Worm (Caenorhabditis elegans): ENCODE data around the gene ins-12.
A peak's percentile ranks its signal among the peaks of the same experiment; 100 is the strongest.
"Not testable (repeated sequence)": the region's sequence is repeated elsewhere in the genome, so short reads cannot be mapped to it uniquely, and the experiment has no call there.

Gene ins-12

ce11 chrII:5533642-5534041 is 20.8 kb upstream of the ins-12 start, which contains the start of gene hlh-26:
TSS of gene hlh-26 (minus strand) at chrII:5533742.
- TF ChIP-seq let-526 (GFP tag; IDR thresholded peaks at IDR 0.05), result no peak
- TF ChIP-seq aptf-2 (GFP tag; conservative IDR thresholded peaks at IDR 0.05), result no peak
- no peak for TF ChIP-seq zim-3 (tag; optimal IDR thresholded peaks at IDR 0.05)
- no peak for TF ChIP-seq ceh-27 (GFP tag; optimal IDR thresholded peaks at IDR 0.05)
- no peak for TF ChIP-seq atf-7 (tag; optimal IDR thresholded peaks at IDR 0.05)
- no peak for TF ChIP-seq F49E8.2 (tag; optimal IDR thresholded peaks at IDR 0.05; ENCODE audit: insufficient read depth)
- no peak for TF ChIP-seq madf-8 (GFP tag; conservative IDR thresholded peaks at IDR 0.05)
- no peak for TF ChIP-seq egrh-3 (GFP tag; IDR thresholded peaks at IDR 0.05)
- TF ChIP-seq cebp-2 (GFP tag; IDR thresholded peaks at IDR 0.05), result no peak
- TF ChIP-seq dpl-1 (GFP tag; optimal IDR thresholded peaks at IDR 0.05), result no peak
- TF ChIP-seq ztf-22 (GFP tag; optimal IDR thresholded peaks at IDR 0.05), result no peak
- no peak for TF ChIP-seq snpc-1.1 (tag; optimal IDR thresholded peaks at IDR 0.05; ENCODE audit: insufficient read depth)
- no peak for TF ChIP-seq F57C9.4 (tag; optimal IDR thresholded peaks at IDR 0.05)
- TF ChIP-seq K12H6.12 (tag; optimal IDR thresholded peaks at IDR 0.05), result no peak
- TF ChIP-seq B0336.3 (GFP tag; IDR thresholded peaks at IDR 0.05), result no peak
- no peak for TF ChIP-seq F55B11.4 (tag; optimal IDR thresholded peaks at IDR 0.05; ENCODE audit: borderline replicate concordance, insufficient read depth)
- no peak for TF ChIP-seq somi-1 (GFP tag; optimal IDR thresholded peaks at IDR 0.05)
- no peak for TF ChIP-seq athp-1 (tag; optimal IDR thresholded peaks at IDR 0.05)

ce11 chrII:5534939-5535338 is 19.5 kb upstream of the ins-12 start, which contains the start of gene hlh-25:
TSS of gene hlh-25 (plus strand) at chrII:5535239.
- not testable (repeated sequence) for TF ChIP-seq Y95B8A.8 (GFP tag; IDR thresholded peaks at IDR 0.05); lir-1 (GFP tag; conservative IDR thresholded peaks at IDR 0.05); Y56A3A.18 (GFP tag; IDR thresholded peaks at IDR 0.05)

ce11 chrII:5537078-5537477 is 17.3 kb upstream of the ins-12 start:
- TF ChIP-seq egrh-3 (GFP tag; IDR thresholded peaks at IDR 0.05) (no peak), hmg-1.2 (GFP tag; IDR thresholded peaks at IDR 0.05) (no peak), attf-3 (GFP tag; conservative IDR thresholded peaks at IDR 0.05) (peak; percentile 39; the same call in 1 of the 2 replicates)

- TF ChIP-seq rec-8 (tag; optimal IDR thresholded peaks at IDR 0.05) (no peak), hlh-26 (GFP tag; conservative IDR thresholded peaks at IDR 0.05) (no peak), lin-26 (GFP tag; IDR thresholded peaks at IDR 0.05) (no peak)
These were observed 16.9 kb upstream of the ins-12 start, which contains the start of gene C17C3.11 for ce11 chrII:5537524-5537923. TSS of gene C17C3.11 (plus strand) at chrII:5537824.

ce11 chrII:5540113-5540512 is 14.3 kb upstream of the ins-12 start, which contains the start of gene hlh-27:
TSS of gene hlh-27 (minus strand) at chrII:5540213.
- not testable (repeated sequence) for TF ChIP-seq lin-26 (GFP tag; IDR thresholded peaks at IDR 0.05); Y67H2A.10 (GFP tag; conservative IDR thresholded peaks at IDR 0.05); F23B12.7 (tag; optimal IDR thresholded peaks at IDR 0.05; ENCODE audit: insufficient read depth)

ce11 chrII:5541685-5542084 is 12.7 kb upstream of the ins-12 start, which contains the start of gene C17C3.24:
TSS of gene C17C3.24 (minus strand) at chrII:5541785.
- TF ChIP-seq nhr-90 (tag; optimal IDR thresholded peaks at IDR 0.05), result no peak
- no peak for TF ChIP-seq chd-7 (tag; optimal IDR thresholded peaks at IDR 0.05)
- no peak for TF ChIP-seq B0019.2 (GFP tag; conservative IDR thresholded peaks at IDR 0.05)
- TF ChIP-seq zfh-2 (GFP tag; conservative IDR thresholded peaks at IDR 0.05), result no peak
- no peak for TF ChIP-seq snpc-4 (GFP tag; optimal IDR thresholded peaks at IDR 0.05)
- TF ChIP-seq snpc-4 (tag; optimal IDR thresholded peaks at IDR 0.05), result no peak
- no peak for TF ChIP-seq Y56A3A.18 (GFP tag; IDR thresholded peaks at IDR 0.05)
- TF ChIP-seq F33H1.4 (GFP tag; IDR thresholded peaks at IDR 0.05), result no peak
- TF ChIP-seq T26A5.8 (tag; optimal IDR thresholded peaks at IDR 0.05), result no peak
- no peak for TF ChIP-seq mxl-1 (tag; optimal IDR thresholded peaks at IDR 0.05)
- no peak for TF ChIP-seq ceh-40 (GFP tag; IDR thresholded peaks at IDR 0.05)

Data from whole organism, young adult.